Worm (Caenorhabditis elegans): ENCODE results near the gene C04C3.7.

DNA sequence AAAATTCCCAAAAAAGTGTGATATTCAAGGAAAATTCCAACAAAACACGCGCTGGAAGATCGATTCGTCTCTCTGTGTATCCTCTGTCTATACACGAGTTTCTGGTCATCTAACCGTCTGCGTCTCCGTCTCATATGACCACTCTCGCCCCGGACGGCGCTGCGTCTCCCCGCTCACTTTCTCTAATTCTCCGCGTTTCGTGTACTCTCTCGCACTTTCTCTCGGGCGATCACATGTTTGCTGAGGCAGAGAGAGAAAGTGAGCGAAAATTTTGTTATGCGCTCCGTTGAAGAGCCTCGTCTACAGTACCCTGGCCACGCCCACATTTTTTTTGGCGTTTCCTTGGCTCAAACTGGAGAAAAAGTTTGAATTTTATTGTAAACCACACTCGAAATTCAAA is 48.7 kb downstream of the C04C3.7 start:
- no peak for TF ChIP-seq ama-1 (optimal IDR thresholded peaks at IDR 0.05)
- no peak for TF ChIP-seq fax-1 (tag; optimal IDR thresholded peaks at IDR 0.05)
- no peak for TF ChIP-seq lin-11 (tag; optimal IDR thresholded peaks at IDR 0.05)
- TF ChIP-seq hlh-6 (tag; optimal IDR thresholded peaks at IDR 0.05): no peak
- TF ChIP-seq unc-42 (tag; optimal IDR thresholded peaks at IDR 0.05): peak; percentile 88
- no peak for TF ChIP-seq ceh-9 (tag; optimal IDR thresholded peaks at IDR 0.05)

Measured in whole organism, late embryonic.